Fruit fly (Drosophila melanogaster): ENCODE measurements around the gene CG6769.

CG6769 gene

dm6 chrX:17907184-17908006 lies 46.6 kb downstream of the CG6769 start, which contains the start of the genes CG7772 and Vps4 (continued):
- no peak for TF ChIP-seq CG6654 (GFP tag; optimal IDR thresholded peaks at IDR 0.05)
- no peak for TF ChIP-seq repo (GFP tag; optimal IDR thresholded peaks at IDR 0.05)
- TF ChIP-seq CG4854 (GFP tag; optimal IDR thresholded peaks at IDR 0.05): no peak
- TF ChIP-seq CG18619 (GFP tag; optimal IDR thresholded peaks at IDR 0.05): no peak
- no peak for TF ChIP-seq shn (GFP tag; optimal IDR thresholded peaks at IDR 0.05)
- no peak for TF ChIP-seq ssp (GFP tag; IDR thresholded peaks at IDR 0.05)
- no peak for TF ChIP-seq oc (tag; optimal IDR thresholded peaks at IDR 0.05)
- TF ChIP-seq CG14667 (GFP tag; IDR thresholded peaks at IDR 0.05): no peak
- TF ChIP-seq grau (tag; optimal IDR thresholded peaks at IDR 0.05): no peak
- TF ChIP-seq Adf1 (GFP tag; IDR thresholded peaks at IDR 0.05): no peak
- TF ChIP-seq sisA (GFP tag; IDR thresholded peaks at IDR 0.05): no peak
- TF ChIP-seq sim (GFP tag; IDR thresholded peaks at IDR 0.05): no peak
- no peak for TF ChIP-seq CG9876 (GFP tag; optimal IDR thresholded peaks at IDR 0.05)
- no peak for TF ChIP-seq CG12744 (GFP tag; optimal IDR thresholded peaks at IDR 0.05)
- no peak for TF ChIP-seq CG34224 (GFP tag; IDR thresholded peaks at IDR 0.05; ENCODE audit: partially characterized antibody)
- no peak for TF ChIP-seq CG11398 (GFP tag; optimal IDR thresholded peaks at IDR 0.05)
- TF ChIP-seq CG15696 (tag; optimal IDR thresholded peaks at IDR 0.05): no peak
- no peak for TF ChIP-seq CG15073 (GFP tag; optimal IDR thresholded peaks at IDR 0.05)
- TF ChIP-seq yki (optimal IDR thresholded peaks at IDR 0.05): no peak
- no peak for TF ChIP-seq gce (GFP tag; IDR thresholded peaks at IDR 0.05)
- no peak for TF ChIP-seq gcm2 (GFP tag; optimal IDR thresholded peaks at IDR 0.05)
- TF ChIP-seq CG10565 (GFP tag; optimal IDR thresholded peaks at IDR 0.05): no peak
- TF ChIP-seq CG2129 (GFP tag; IDR thresholded peaks at IDR 0.05; ENCODE audit: partially characterized antibody): no peak
- peak; percentile 91 for TF ChIP-seq CG17359 (tag; optimal IDR thresholded peaks at IDR 0.05)
- TF ChIP-seq z (GFP tag; IDR thresholded peaks at IDR 0.05): no peak
- no peak for TF ChIP-seq CG8359 (GFP tag; optimal IDR thresholded peaks at IDR 0.05; ENCODE audit: borderline replicate concordance)
- no peak for TF ChIP-seq nerfin-2 (GFP tag; IDR thresholded peaks at IDR 0.05; ENCODE audit: partially characterized antibody)
- no peak for TF ChIP-seq CG9727 (GFP tag; optimal IDR thresholded peaks at IDR 0.05)
- TF ChIP-seq Hr3 (GFP tag; optimal IDR thresholded peaks at IDR 0.05): no peak
- TF ChIP-seq gem (tag; optimal IDR thresholded peaks at IDR 0.05): no peak
- no peak for TF ChIP-seq Rfx (GFP tag; IDR thresholded peaks at IDR 0.05)
- TF ChIP-seq CG13894 (tag; optimal IDR thresholded peaks at IDR 0.05): no peak
- no peak for TF ChIP-seq tll (GFP tag; optimal IDR thresholded peaks at IDR 0.05)
- TF ChIP-seq ac (GFP tag; optimal IDR thresholded peaks at IDR 0.05): no peak
- no peak for TF ChIP-seq CG34376 (GFP tag; optimal IDR thresholded peaks at IDR 0.05)
- no peak for TF ChIP-seq CG10462 (GFP tag; optimal IDR thresholded peaks at IDR 0.05)
- TF ChIP-seq Sin3A (optimal IDR thresholded peaks at IDR 0.05): peak; percentile 29
- TF ChIP-seq Dll (GFP tag; IDR thresholded peaks at IDR 0.05; ENCODE audit: partially characterized antibody): peak; percentile 50; the same call in 1 of the 4 replicates
- no peak for TF ChIP-seq Awh (GFP tag; IDR thresholded peaks at IDR 0.05)
- TF ChIP-seq CG14860 (GFP tag; IDR thresholded peaks at IDR 0.05; ENCODE audit: partially characterized antibody): no peak
- no peak for TF ChIP-seq cad (GFP tag; optimal IDR thresholded peaks at IDR 0.05)
- TF ChIP-seq CG2120 (GFP tag; optimal IDR thresholded peaks at IDR 0.05): no peak
- no peak for TF ChIP-seq pita (GFP tag; optimal IDR thresholded peaks at IDR 0.05)
- TF ChIP-seq mld (GFP tag; IDR thresholded peaks at IDR 0.05; ENCODE audit: partially characterized antibody): no peak
- no peak for TF ChIP-seq CrebB (tag; optimal IDR thresholded peaks at IDR 0.05)
- TF ChIP-seq CG17186 (GFP tag; optimal IDR thresholded peaks at IDR 0.05): no peak
- TF ChIP-seq corto (GFP tag; optimal IDR thresholded peaks at IDR 0.05): no peak
- no peak for TF ChIP-seq Trl (optimal IDR thresholded peaks at IDR 0.05)
- TF ChIP-seq Trl (GFP tag; optimal IDR thresholded peaks at IDR 0.05): no peak
- peak; percentile 27 for TF ChIP-seq Ets97D (GFP tag; optimal IDR thresholded peaks at IDR 0.05)
- no peak for TF ChIP-seq dm (GFP tag; optimal IDR thresholded peaks at IDR 0.05)

All from whole organism, embryonic.